Worm (Caenorhabditis elegans) whole organism, late embryonic: Measurements from ENCODE around the gene sre-24.

Experiments
- C08G9.2 ChIP-seq: sonication (generic microtip); optimal IDR thresholded peaks from 2 replicates; lab custom pipeline; 2016; ENCODE audit warnings: mild to moderate bottlenecking, missing genetic modification characterization, moderate library complexity, missing compliant biosample characterization
- C38D4.7 ChIP-seq: fragments of 200-800 bp; sonication (Bioruptor generic); optimal IDR thresholded peaks from 2 replicates; lab custom pipeline; 2018; ENCODE audit warnings: mild to moderate bottlenecking, missing genetic modification characterization, moderate library complexity, missing compliant biosample characterization
- F13H6.1 ChIP-seq: sonication (generic microtip); optimal IDR thresholded peaks from 2 replicates; lab custom pipeline; 2016; ENCODE audit warnings: missing genetic modification characterization, missing compliant biosample characterization
- K02D7.2 ChIP-seq: sonication (generic microtip); optimal IDR thresholded peaks from 2 replicates; lab custom pipeline; 2017; ENCODE audit warnings: mild to moderate bottlenecking, missing genetic modification characterization, missing compliant biosample characterization
- K09A11.1 ChIP-seq: sonication (generic microtip); optimal IDR thresholded peaks from 2 replicates; lab custom pipeline; 2017; ENCODE audit warnings: antibody characterized with exemption, mild to moderate bottlenecking, missing genetic modification characterization, missing compliant biosample characterization; ENCODE audit not compliant: insufficient read depth
- T23F11.4 ChIP-seq: fragments of 200-800 bp; sonication (Bioruptor generic); optimal IDR thresholded peaks from 2 replicates; lab custom pipeline; 2018; ENCODE audit warnings: mild to moderate bottlenecking, missing genetic modification characterization, missing compliant biosample characterization
- Y22D7AL.16 ChIP-seq: sonication (generic microtip); optimal IDR thresholded peaks from 2 replicates; lab custom pipeline; 2016; ENCODE audit warnings: missing genetic modification characterization, missing compliant biosample characterization
- ahr-1 ChIP-seq: sonication (generic microtip); optimal IDR thresholded peaks from 2 replicates; lab custom pipeline; 2016; ENCODE audit warnings: missing genetic modification characterization, missing compliant biosample characterization
- ama-1 ChIP-seq: fragments of 150-350 bp; optimal IDR thresholded peaks from 2 replicates; lab custom pipeline; 2014
- ceh-18 ChIP-seq: sonication (generic microtip); optimal IDR thresholded peaks from 2 replicates; lab custom pipeline; 2016; ENCODE audit warnings: missing genetic modification characterization, missing compliant biosample characterization
- ceh-2 ChIP-seq: sonication (generic microtip); optimal IDR thresholded peaks from 2 replicates; lab custom pipeline; 2016; ENCODE audit warnings: missing genotype, missing genetic modification characterization, missing compliant biosample characterization
- ceh-22 ChIP-seq: sonication (generic microtip); optimal IDR thresholded peaks from 2 replicates; lab custom pipeline; 2017; ENCODE audit warnings: missing biosample characterization, missing genetic modification characterization
- ceh-31 ChIP-seq: sonication (generic microtip); optimal IDR thresholded peaks from 2 replicates; lab custom pipeline; 2016; ENCODE audit warnings: missing genetic modification characterization, missing compliant biosample characterization
- ceh-34 ChIP-seq: sonication (generic microtip); optimal IDR thresholded peaks from 2 replicates; lab custom pipeline; 2016; ENCODE audit warnings: mild to moderate bottlenecking, missing genetic modification characterization, missing compliant biosample characterization
- ceh-48 ChIP-seq: sonication (generic microtip); optimal IDR thresholded peaks from 2 replicates; lab custom pipeline; 2016; ENCODE audit warnings: missing genetic modification characterization, inconsistent platforms, missing compliant biosample characterization
- dve-1 ChIP-seq: sonication (generic microtip); optimal IDR thresholded peaks from 2 replicates; lab custom pipeline; 2017; ENCODE audit warnings: antibody characterized with exemption, mild to moderate bottlenecking, missing genetic modification characterization, missing compliant biosample characterization
- eyg-1 ChIP-seq: sonication (generic microtip); optimal IDR thresholded peaks from 2 replicates; lab custom pipeline; 2016; ENCODE audit warnings: missing genotype, missing genetic modification characterization, missing compliant biosample characterization
- fkh-10 ChIP-seq: fragments of 150-350 bp; optimal IDR thresholded peaks from 2 replicates; lab custom pipeline; 2014; ENCODE audit warnings: missing biosample characterization, missing genetic modification reagents, missing genetic modification characterization
- gmeb-2 ChIP-seq: sonication (generic microtip); optimal IDR thresholded peaks from 2 replicates; lab custom pipeline; 2016; ENCODE audit warnings: missing genetic modification characterization, inconsistent platforms, missing compliant biosample characterization
- hlh-13 ChIP-seq: fragments of 200-800 bp; sonication (Bioruptor generic); optimal IDR thresholded peaks from 2 replicates; lab custom pipeline; 2018; ENCODE audit warnings: mild to moderate bottlenecking, missing genetic modification characterization, missing compliant biosample characterization
- hlh-15 ChIP-seq: sonication (generic microtip); optimal IDR thresholded peaks from 2 replicates; lab custom pipeline; 2016; ENCODE audit warnings: missing genetic modification characterization, missing compliant biosample characterization
- lin-11 ChIP-seq: fragments of 200-800 bp; sonication (Bioruptor generic); optimal IDR thresholded peaks from 2 replicates; lab custom pipeline; 2018; ENCODE audit warnings: mild to moderate bottlenecking, missing genetic modification characterization, missing compliant biosample characterization
- mec-3 ChIP-seq: sonication (generic microtip); optimal IDR thresholded peaks from 2 replicates; lab custom pipeline; 2016; ENCODE audit warnings: borderline replicate concordance, missing genetic modification characterization, missing compliant biosample characterization
- nfya-1 ChIP-seq: sonication (generic microtip); optimal IDR thresholded peaks from 2 replicates; lab custom pipeline; 2017; ENCODE audit warnings: missing genetic modification characterization, mild to moderate bottlenecking, missing compliant biosample characterization, antibody characterized with exemption, moderate library complexity
- nhr-11 ChIP-seq: fragments of 150-350 bp; optimal IDR thresholded peaks from 2 replicates; lab custom pipeline; 2014; ENCODE audit warnings: missing biosample characterization, missing genetic modification characterization
- npax-4 ChIP-seq: sonication (generic microtip); optimal IDR thresholded peaks from 2 replicates; lab custom pipeline; 2016; ENCODE audit warnings: missing genetic modification characterization, missing compliant biosample characterization
- pag-3 ChIP-seq: sonication (generic microtip); optimal IDR thresholded peaks from 2 replicates; lab custom pipeline; 2016; ENCODE audit warnings: missing compliant biosample characterization, missing genetic modification characterization, borderline replicate concordance
- pha-4 ChIP-seq: fragments of 150-350 bp; optimal IDR thresholded peaks from 2 replicates; lab custom pipeline; 2018; ENCODE audit warnings: missing biosample characterization, missing genetic modification reagents, missing genetic modification characterization
- pqm-1 ChIP-seq: sonication (generic microtip); optimal IDR thresholded peaks from 2 replicates; lab custom pipeline; 2016; ENCODE audit warnings: missing genetic modification characterization, missing compliant biosample characterization
- rnt-1 ChIP-seq: sonication (generic microtip); optimal IDR thresholded peaks from 2 replicates; lab custom pipeline; 2016; ENCODE audit warnings: missing genetic modification characterization, missing compliant biosample characterization
- sdc-2 ChIP-seq: sonication (generic microtip); optimal IDR thresholded peaks from 2 replicates; lab custom pipeline; 2016; ENCODE audit warnings: missing genotype, missing genetic modification characterization, missing compliant biosample characterization
- sox-2 ChIP-seq: fragments of 200-800 bp; sonication (Bioruptor generic); IDR thresholded peaks from 2 replicates; pipeline ENCODE4 v1.3.6; 2022; ENCODE audit warnings: missing genetic modification reagents, missing genetic modification characterization, missing compliant biosample characterization
- sox-4 ChIP-seq: sonication (generic microtip); optimal IDR thresholded peaks from 2 replicates; lab custom pipeline; 2017; ENCODE audit warnings: mild to moderate bottlenecking, missing genetic modification characterization, inconsistent platforms, missing compliant biosample characterization
- tbx-7 ChIP-seq: sonication (generic microtip); optimal IDR thresholded peaks from 2 replicates; lab custom pipeline; 2016; ENCODE audit warnings: missing genotype, missing genetic modification characterization, missing compliant biosample characterization
- unc-55 ChIP-seq: sonication (generic microtip); optimal IDR thresholded peaks from 2 replicates; lab custom pipeline; 2017; ENCODE audit warnings: missing biosample characterization, missing genetic modification reagents, missing genetic modification characterization

sre-24 gene

ce11 chrV:2863033-2863432 lies 21.5 kb upstream of the sre-24 start, which contains the start of gene srh-272:
Gene srh-272 (plus strand): TSS chrV:2863333.
- TF ChIP-seq pha-4 (tag; lab: Kevin White, UChicago): no peak
- no peak for TF ChIP-seq dve-1 (tag; lab: Kevin White, UChicago)
- no peak for TF ChIP-seq pag-3 (tag; lab: Kevin White, UChicago)

- TF ChIP-seq rnt-1 (tag; lab: Kevin White, UChicago) (no peak), K02D7.2 (no peak), ceh-48 (tag; lab: Kevin White, UChicago) (no peak), nfya-1 (tag; lab: Kevin White, UChicago) (no peak), unc-55 (no peak), ceh-22 (tag; lab: Kevin White, UChicago) (no peak), K09A11.1 (no peak), sox-4 (tag; lab: Kevin White, UChicago) (no peak), hlh-13 (GFP tag; lab: Kevin White, UChicago) (no peak), eyg-1 (tag; lab: Kevin White, UChicago) (no peak)
Observed at ce11 chrV:2864899-2865298, 19.6 kb upstream of the sre-24 start, which contains the start of gene srh-240. Gene srh-240 (plus strand): TSS chrV:2865199.

ce11 chrV:2869503-2869902 lies 15.0 kb upstream of the sre-24 start, which contains the start of gene srh-241:
Gene srh-241 (minus strand): TSS chrV:2869603.
- TF ChIP-seq ceh-22 (tag; lab: Kevin White, UChicago) (no peak), C38D4.7 (no peak), sdc-2 (tag; lab: Kevin White, UChicago) (no peak), hlh-13 (GFP tag; lab: Kevin White, UChicago) (no peak), ceh-34 (tag; lab: Kevin White, UChicago) (no peak), mec-3 (no peak), ceh-2 (tag; lab: Kevin White, UChicago) (no peak), sox-2 (GFP tag; lab: Robert Waterston, UW) (no peak), dve-1 (tag; lab: Kevin White, UChicago) (no peak), fkh-10 (GFP tag; lab: Kevin White, UChicago) (no peak), ama-1 (lab: Kevin White, UChicago) (no peak), ceh-18 (tag; lab: Kevin White, UChicago) (no peak), gmeb-2 (tag; lab: Kevin White, UChicago) (no peak), nhr-11 (tag; lab: Kevin White, UChicago) (no peak), tbx-7 (tag; lab: Kevin White, UChicago) (no peak), unc-55 (no peak), C08G9.2 (tag; lab: Kevin White, UChicago) (no peak)

- TF ChIP-seq mec-3 (no peak), T23F11.4 (GFP tag; lab: Kevin White, UChicago) (no peak), lin-11 (no peak), pqm-1 (tag; lab: Kevin White, UChicago) (no peak), Y22D7AL.16 (tag; lab: Kevin White, UChicago) (no peak), ahr-1 (tag; lab: Kevin White, UChicago) (no peak), unc-55 (no peak), F13H6.1 (tag; lab: Kevin White, UChicago) (no peak), hlh-15 (tag; lab: Kevin White, UChicago) (no peak), npax-4 (tag; lab: Kevin White, UChicago) (no peak), ceh-31 (tag; lab: Kevin White, UChicago) (no peak), ceh-2 (tag; lab: Kevin White, UChicago) (no peak)
- TF ChIP-seq, all 69 proteins: peak for 0
Observed at ce11 chrV:2870127-2870526, 14.4 kb upstream of the sre-24 start, which contains the start of gene srh-243. Gene srh-243 (plus strand): TSS chrV:2870427.
